Fruit fly (Drosophila melanogaster): ENCODE measurements around the gene CG6287.

CG6287 gene

dm6 chr2L:11169904-11170303, 14.4 kb upstream of the CG6287 start:
- TF ChIP-seq CG17806 (tag; optimal IDR thresholded peaks at IDR 0.05) (no peak), Ets98B (GFP tag; IDR thresholded peaks at IDR 0.05) (0 out of 2 replicates have a peak, but pooled peaks have one; percentile 9)

- TF ChIP-seq CG12605 (GFP tag; IDR thresholded peaks at IDR 0.05) (peak; percentile 6; the same call in 1 of the 2 replicates), EcR (GFP tag; optimal IDR thresholded peaks at IDR 0.05) (peak; percentile 44), fd96Ca (GFP tag; IDR thresholded peaks at IDR 0.05) (no peak), Pif1A (GFP tag; optimal IDR thresholded peaks at IDR 0.05) (no peak), CG17806 (tag; optimal IDR thresholded peaks at IDR 0.05) (no peak), CG34367 (tag; optimal IDR thresholded peaks at IDR 0.05) (no peak)
These were observed 13.4 kb upstream of the CG6287 start for dm6 chr2L:11168684-11169549.

dm6 chr2L:11167997-11168396, 12.5 kb upstream of the CG6287 start:
- TF ChIP-seq EcR (GFP tag; optimal IDR thresholded peaks at IDR 0.05) (no peak), CG4496 (GFP tag; IDR thresholded peaks at IDR 0.05) (0 out of 3 replicates have a peak, but pooled peaks have one; percentile 38), fd96Ca (GFP tag; IDR thresholded peaks at IDR 0.05) (0 out of 3 replicates have a peak, but pooled peaks have one; percentile 29), Pif1B (GFP tag; optimal IDR thresholded peaks at IDR 0.05) (no peak), CG15710 (tag; optimal IDR thresholded peaks at IDR 0.05) (no peak), CG12605 (GFP tag; IDR thresholded peaks at IDR 0.05) (peak; percentile 79), CG34367 (tag; optimal IDR thresholded peaks at IDR 0.05) (no peak)

dm6 chr2L:11148969-11149368, 6.6 kb downstream of the CG6287 start, which contains the start of gene Gyc32E:
TSS of gene Gyc32E (minus strand) at chr2L:11149101.
- TF ChIP-seq CG8159 (tag; optimal IDR thresholded peaks at IDR 0.05) = no peak
- no peak for TF ChIP-seq CG12605 (GFP tag; IDR thresholded peaks at IDR 0.05)
- no peak for TF ChIP-seq Pif1B (GFP tag; optimal IDR thresholded peaks at IDR 0.05)
- no peak for TF ChIP-seq CG10348 (GFP tag; IDR thresholded peaks at IDR 0.05)
- TF ChIP-seq Ets98B (GFP tag; IDR thresholded peaks at IDR 0.05) = no peak
- no peak for TF ChIP-seq rn (GFP tag; IDR thresholded peaks at IDR 0.05)

- TF ChIP-seq gl (tag; optimal IDR thresholded peaks at IDR 0.05) = no peak
- TF ChIP-seq Pif1A (GFP tag; optimal IDR thresholded peaks at IDR 0.05) = no peak
- no peak for TF ChIP-seq EcR (GFP tag; optimal IDR thresholded peaks at IDR 0.05)
- TF ChIP-seq fd96Ca (GFP tag; IDR thresholded peaks at IDR 0.05) = no peak
- TF ChIP-seq CG9948 (tag; optimal IDR thresholded peaks at IDR 0.05) = no peak
- TF ChIP-seq CG17806 (tag; optimal IDR thresholded peaks at IDR 0.05) = no peak
- TF ChIP-seq CG13204 (GFP tag; optimal IDR thresholded peaks at IDR 0.05) = no peak
- no peak for TF ChIP-seq CG8159 (tag; optimal IDR thresholded peaks at IDR 0.05)
- TF ChIP-seq CG8301 (tag; optimal IDR thresholded peaks at IDR 0.05) = no peak
These were observed 10.2 kb downstream of the CG6287 start, which contains the start of gene CG31867 for dm6 chr2L:11145317-11145716. TSS of gene CG31867 (minus strand) at chr2L:11145417.

dm6 chr2L:11136093-11136492, 19.4 kb downstream of the CG6287 start, which contains the start of gene hgo:
TSS of gene hgo (plus strand) at chr2L:11136393.
- TF ChIP-seq CG13204 (GFP tag; optimal IDR thresholded peaks at IDR 0.05) (no peak), CG9948 (tag; optimal IDR thresholded peaks at IDR 0.05) (no peak), CG17806 (tag; optimal IDR thresholded peaks at IDR 0.05) (no peak), gl (tag; optimal IDR thresholded peaks at IDR 0.05) (no peak), fd96Ca (GFP tag; IDR thresholded peaks at IDR 0.05) (no peak), CG10348 (GFP tag; IDR thresholded peaks at IDR 0.05) (no peak), CG4496 (GFP tag; IDR thresholded peaks at IDR 0.05) (no peak), Snoo (tag; optimal IDR thresholded peaks at IDR 0.05) (no peak), CG12605 (GFP tag; IDR thresholded peaks at IDR 0.05) (no peak), CG8159 (tag; optimal IDR thresholded peaks at IDR 0.05) (no peak), CG14655 (GFP tag; optimal IDR thresholded peaks at IDR 0.05) (no peak), EcR (GFP tag; optimal IDR thresholded peaks at IDR 0.05) (no peak), D1 (tag; optimal IDR thresholded peaks at IDR 0.05) (no peak), Pif1B (GFP tag; optimal IDR thresholded peaks at IDR 0.05) (no peak), CG32121 (GFP tag; IDR thresholded peaks at IDR 0.05) (no peak), CG15710 (tag; optimal IDR thresholded peaks at IDR 0.05) (no peak), CG8301 (tag; optimal IDR thresholded peaks at IDR 0.05) (no peak), Pif1A (GFP tag; optimal IDR thresholded peaks at IDR 0.05) (no peak), Ets98B (GFP tag; IDR thresholded peaks at IDR 0.05) (no peak), CG34367 (tag; optimal IDR thresholded peaks at IDR 0.05) (no peak)
